Fruit fly (Drosophila melanogaster): ENCODE measurements around the gene CG1677.

Gene CG1677

dm6 chrX:7300356-7300721, 105.3 kb downstream of the CG1677 start (continued):
- TF ChIP-seq Gug (GFP tag; IDR thresholded peaks at IDR 0.05) (0 out of 4 replicates have a peak, but pooled peaks have one; percentile 3), rib (GFP tag; IDR thresholded peaks at IDR 0.05) (no peak), ken (GFP tag; IDR thresholded peaks at IDR 0.05) (no peak), BtbVII (GFP tag; optimal IDR thresholded peaks at IDR 0.05) (peak; percentile 23), ttk (GFP tag; IDR thresholded peaks at IDR 0.05) (0 out of 2 replicates have a peak, but pooled peaks have one; percentile 14), CG8765 (GFP tag; IDR thresholded peaks at IDR 0.05) (peak; percentile 69; the same call in 1 of the 2 replicates), sna (GFP tag; IDR thresholded peaks at IDR 0.05; ENCODE audit: partially characterized antibody) (no peak), Gsc (GFP tag; IDR thresholded peaks at IDR 0.05) (no peak), CTCF (GFP tag; optimal IDR thresholded peaks at IDR 0.05) (no peak), CG3407 (GFP tag; optimal IDR thresholded peaks at IDR 0.05) (peak; percentile 99), dmrt99B (tag; optimal IDR thresholded peaks at IDR 0.05) (peak; percentile 18), disco-r (GFP tag; optimal IDR thresholded peaks at IDR 0.05) (no peak), CG3847 (GFP tag; IDR thresholded peaks at IDR 0.05) (no peak), Six4 (GFP tag; optimal IDR thresholded peaks at IDR 0.05) (no peak), nerfin-1 (tag; optimal IDR thresholded peaks at IDR 0.05) (no peak), salm (tag; optimal IDR thresholded peaks at IDR 0.05) (no peak), hb (GFP tag; IDR thresholded peaks at IDR 0.05; ENCODE audit: partially characterized antibody) (no peak), mirr (GFP tag; optimal IDR thresholded peaks at IDR 0.05) (peak; percentile 31), Fer3 (tag; optimal IDR thresholded peaks at IDR 0.05) (peak; percentile 10), ewg (GFP tag; optimal IDR thresholded peaks at IDR 0.05) (no peak), grau (tag; optimal IDR thresholded peaks at IDR 0.05) (peak; percentile 5), fd3F (GFP tag; optimal IDR thresholded peaks at IDR 0.05) (no peak), Meics (GFP tag; optimal IDR thresholded peaks at IDR 0.05) (peak; percentile 19), CG7357 (GFP tag; IDR thresholded peaks at IDR 0.05) (no peak), gsb-n (tag; optimal IDR thresholded peaks at IDR 0.05) (no peak), chinmo (GFP tag; IDR thresholded peaks at IDR 0.05; ENCODE audit: partially characterized antibody) (no peak), zfh2 (GFP tag; optimal IDR thresholded peaks at IDR 0.05) (peak; percentile 4), CG43689 (GFP tag; IDR thresholded peaks at IDR 0.05) (no peak), CG17186 (GFP tag; optimal IDR thresholded peaks at IDR 0.05) (no peak), Spps (tag; optimal IDR thresholded peaks at IDR 0.05) (no peak), sc (optimal IDR thresholded peaks at IDR 0.05) (no peak), sc (GFP tag; optimal IDR thresholded peaks at IDR 0.05) (no peak), amos (GFP tag; IDR thresholded peaks at IDR 0.05; ENCODE audit: partially characterized antibody) (no peak), Doc3 (GFP tag; IDR thresholded peaks at IDR 0.05; ENCODE audit: partially characterized antibody) (no peak), CrebB (tag; optimal IDR thresholded peaks at IDR 0.05) (no peak), Ptx1 (GFP tag; IDR thresholded peaks at IDR 0.05) (peak; percentile 30; the same call in 1 of the 2 replicates), CG8290 (GFP tag; optimal IDR thresholded peaks at IDR 0.05) (no peak), CG8290 (tag; optimal IDR thresholded peaks at IDR 0.05) (peak in 1 of 2 experiments; percentile 59), lbe (GFP tag; optimal IDR thresholded peaks at IDR 0.05) (no peak), CG18011 (GFP tag; optimal IDR thresholded peaks at IDR 0.05) (no peak), cas (GFP tag; IDR thresholded peaks at IDR 0.05) (no peak), Hr78 (GFP tag; optimal IDR thresholded peaks at IDR 0.05) (no peak), ranshi (GFP tag; IDR thresholded peaks at IDR 0.05) (no peak), cg (GFP tag; optimal IDR thresholded peaks at IDR 0.05) (no peak), twi (tag; optimal IDR thresholded peaks at IDR 0.05) (no peak), onecut (GFP tag; IDR thresholded peaks at IDR 0.05) (0 out of 2 replicates have a peak, but pooled peaks have one; percentile 5), CG16815 (GFP tag; optimal IDR thresholded peaks at IDR 0.05) (no peak), pzg (GFP tag; optimal IDR thresholded peaks at IDR 0.05) (no peak), CG31441 (GFP tag; IDR thresholded peaks at IDR 0.05) (0 out of 2 replicates have a peak, but pooled peaks have one; percentile 8), NFAT (GFP tag; IDR thresholded peaks at IDR 0.05) (peak; percentile 24; the same call in 1 of the 2 replicates), zfh1 (GFP tag; IDR thresholded peaks at IDR 0.05) (0 out of 3 replicates have a peak, but pooled peaks have one; percentile 29), MESR4 (GFP tag; optimal IDR thresholded peaks at IDR 0.05) (no peak)

Measured in whole organism, embryonic.